Fruit fly (Drosophila melanogaster) whole organism, embryonic: ENCODE measurements around the gene Sap30.

Source experiments
- Antp ChIP-seq: fragments of 200-800 bp; sonication (Bioruptor generic); optimal IDR thresholded peaks from 3 replicates; lab custom pipeline; 2016; ENCODE audit warnings: missing biosample characterization, missing genetic modification characterization
- Atf-2 ChIP-seq: fragments of 200-800 bp; sonication (Bioruptor generic); optimal IDR thresholded peaks from 2 replicates; lab custom pipeline; 2016; ENCODE audit warnings: missing biosample characterization, missing genetic modification characterization
- CG10366 ChIP-seq: fragments of 200-800 bp; sonication (Bioruptor generic); IDR thresholded peaks from 2 replicates; pipeline ENCODE4 v1.3.6; 2022; ENCODE audit warnings: missing biosample characterization, missing genetic modification characterization
- CG12155 ChIP-seq: fragments of 200-800 bp; sonication (Bioruptor generic); optimal IDR thresholded peaks from 3 replicates; lab custom pipeline; 2016; ENCODE audit warnings: missing biosample characterization, missing genetic modification characterization
- CG13624 ChIP-seq: fragments of 200-800 bp; sonication (Bioruptor generic); optimal IDR thresholded peaks from 2 replicates; lab custom pipeline; 2016; ENCODE audit warnings: missing biosample characterization, missing genetic modification characterization
- CG15011 ChIP-seq: fragments of 200-800 bp; sonication (Bioruptor generic); optimal IDR thresholded peaks from 3 replicates; lab custom pipeline; 2018; ENCODE audit warnings: missing biosample characterization, mild to moderate bottlenecking, missing genetic modification characterization
- CG31224 ChIP-seq: fragments of 200-800 bp; sonication (Bioruptor generic); IDR thresholded peaks from 2 replicates; pipeline ENCODE4 v1.3.6; 2022; ENCODE audit warnings: missing biosample characterization, missing genetic modification characterization
- CG31441 ChIP-seq: fragments of 200-800 bp; sonication (Bioruptor generic); IDR thresholded peaks from 2 replicates; pipeline ENCODE4 v1.3.6; 2022; ENCODE audit warnings: missing biosample characterization, missing genetic modification characterization
- CG32532 ChIP-seq: fragments of 200-800 bp; sonication (Bioruptor generic); IDR thresholded peaks from 2 replicates; pipeline ENCODE4 v1.3.6; 2022; ENCODE audit warnings: missing biosample characterization, missing genetic modification characterization
- CG5180 ChIP-seq: fragments of 200-800 bp; sonication (Bioruptor generic); optimal IDR thresholded peaks from 3 replicates; lab custom pipeline; 2017; ENCODE audit warnings: missing biosample characterization, missing genetic modification characterization, mild to moderate bottlenecking, moderate library complexity, missing genetic modification reagents
- CG6683 ChIP-seq: fragments of 200-800 bp; sonication (Bioruptor generic); optimal IDR thresholded peaks from 2 replicates; lab custom pipeline; 2017; ENCODE audit warnings: missing biosample characterization, mild to moderate bottlenecking, missing genetic modification characterization, missing genetic modification reagents
- CG7745 ChIP-seq: fragments of 200-800 bp; sonication (Bioruptor generic); optimal IDR thresholded peaks from 2 replicates; lab custom pipeline; 2018; ENCODE audit warnings: missing biosample characterization, mild to moderate bottlenecking, missing genetic modification characterization, moderate library complexity
- CG7786 ChIP-seq: fragments of 200-800 bp; sonication (Bioruptor generic); optimal IDR thresholded peaks from 2 replicates; lab custom pipeline; 2016; ENCODE audit warnings: missing biosample characterization, missing genetic modification characterization
- CG8290 ChIP-seq, 3 experiments: fragments of 200-800 bp; sonication (Bioruptor generic); optimal IDR thresholded peaks; 2 replicates each; lab custom pipeline; 2016 to 2019; ENCODE audit warnings: missing biosample characterization in 3 of 3, missing genetic modification characterization in 3 of 3, mild to moderate bottlenecking in 2 of 3, moderate library complexity in 1 of 3
- CG8388 ChIP-seq: fragments of 200-800 bp; sonication (Bioruptor generic); optimal IDR thresholded peaks from 2 replicates; lab custom pipeline; 2019; ENCODE audit warnings: missing biosample characterization, mild to moderate bottlenecking, missing genetic modification characterization, moderate library complexity
- CrebB ChIP-seq: fragments of 200-800 bp; sonication (Bioruptor generic); optimal IDR thresholded peaks from 3 replicates; lab custom pipeline; 2018; ENCODE audit warnings: missing biosample characterization, mild to moderate bottlenecking, missing genetic modification characterization
- ERR ChIP-seq: fragments of 200-800 bp; sonication (Bioruptor generic); optimal IDR thresholded peaks from 2 replicates; lab custom pipeline; 2016; ENCODE audit warnings: missing biosample characterization, missing genetic modification characterization
- HLHmδ ChIP-seq: fragments of 200-800 bp; sonication (Bioruptor generic); optimal IDR thresholded peaks from 2 replicates; lab custom pipeline; 2018; ENCODE audit warnings: missing biosample characterization, mild to moderate bottlenecking, missing genetic modification characterization, moderate library complexity
- HmgZ ChIP-seq: fragments of 200-800 bp; sonication (Bioruptor generic); optimal IDR thresholded peaks from 2 replicates; lab custom pipeline; 2018; ENCODE audit warnings: missing biosample characterization, mild to moderate bottlenecking, missing genetic modification characterization
- Hmr ChIP-seq: fragments of 200-800 bp; sonication (Bioruptor generic); optimal IDR thresholded peaks from 3 replicates; lab custom pipeline; 2017; ENCODE audit warnings: mild to moderate bottlenecking, missing biosample characterization, missing genetic modification reagents, missing genetic modification characterization
- Hr51 ChIP-seq, 2 experiments: fragments of 200-800 bp; sonication (Bioruptor generic); optimal IDR thresholded peaks; 2 replicates in 1 of 2; 3 replicates in 1 of 2; lab custom pipeline; 2016 to 2018; ENCODE audit warnings: missing biosample characterization in 2 of 2, missing genetic modification characterization in 2 of 2, mild to moderate bottlenecking in 1 of 2, moderate library complexity in 1 of 2
- Mad ChIP-seq: fragments of 200-800 bp; sonication (Bioruptor generic); optimal IDR thresholded peaks from 2 replicates; lab custom pipeline; 2016; ENCODE audit warnings: missing biosample characterization, missing genetic modification characterization
- NC2α ChIP-seq: fragments of 200-800 bp; sonication (Bioruptor generic); optimal IDR thresholded peaks from 2 replicates; lab custom pipeline; 2016; ENCODE audit warnings: missing biosample characterization, missing genetic modification characterization
- NK7.1 ChIP-seq: fragments of 200-800 bp; sonication (Bioruptor generic); optimal IDR thresholded peaks from 3 replicates; lab custom pipeline; 2016; ENCODE audit warnings: missing biosample characterization, missing genetic modification characterization
- Six4 ChIP-seq: fragments of 200-800 bp; sonication (Bioruptor generic); optimal IDR thresholded peaks from 2 replicates; lab custom pipeline; 2016; ENCODE audit warnings: missing biosample characterization, missing genetic modification characterization
- Vsx1 ChIP-seq: fragments of 200-800 bp; sonication (Bioruptor generic); optimal IDR thresholded peaks from 2 replicates; lab custom pipeline; 2017; ENCODE audit warnings: missing biosample characterization, mild to moderate bottlenecking, missing genetic modification characterization, missing genetic modification reagents
- abd-A ChIP-seq: fragments of 200-800 bp; sonication (Bioruptor generic); optimal IDR thresholded peaks from 3 replicates; lab custom pipeline; 2019; ENCODE audit warnings: missing biosample characterization, mild to moderate bottlenecking, missing genetic modification characterization, moderate library complexity
- al ChIP-seq: fragments of 200-800 bp; sonication (Bioruptor generic); IDR thresholded peaks from 2 replicates; pipeline ENCODE4 v1.3.6; 2022; ENCODE audit warnings: missing biosample characterization, missing genetic modification characterization
- aop ChIP-seq: fragments of 200-800 bp; sonication (Bioruptor generic); IDR thresholded peaks from 2 replicates; pipeline ENCODE4 v1.3.6; 2022; ENCODE audit warnings: missing biosample characterization, missing genetic modification characterization
- bab2 ChIP-seq: fragments of 200-800 bp; sonication (Bioruptor generic); optimal IDR thresholded peaks from 2 replicates; lab custom pipeline; 2016; ENCODE audit warnings: missing biosample characterization, missing genetic modification characterization
- dmrt99B ChIP-seq: fragments of 200-800 bp; sonication (Bioruptor generic); optimal IDR thresholded peaks from 2 replicates; lab custom pipeline; 2018; ENCODE audit warnings: missing biosample characterization, mild to moderate bottlenecking, missing genetic modification characterization, moderate library complexity
- fru ChIP-seq: fragments of >200 bp; optimal IDR thresholded peaks from 2 replicates; lab custom pipeline; 2017
- jing ChIP-seq: fragments of 200-800 bp; sonication (Bioruptor generic); optimal IDR thresholded peaks from 2 replicates; lab custom pipeline; 2018; ENCODE audit warnings: missing biosample characterization, mild to moderate bottlenecking, missing genetic modification characterization
- jumu ChIP-seq: fragments of 200-800 bp; sonication (Bioruptor generic); optimal IDR thresholded peaks from 3 replicates; lab custom pipeline; 2016; ENCODE audit warnings: missing biosample characterization, missing genetic modification characterization
- lab ChIP-seq: fragments of 200-800 bp; sonication (Bioruptor generic); optimal IDR thresholded peaks from 3 replicates; lab custom pipeline; 2017; ENCODE audit warnings: missing biosample characterization, missing genetic modification characterization, mild to moderate bottlenecking, moderate library complexity, missing genetic modification reagents
- maf-S ChIP-seq: fragments of 200-800 bp; sonication (Bioruptor generic); optimal IDR thresholded peaks from 2 replicates; lab custom pipeline; 2016; ENCODE audit warnings: missing biosample characterization, missing genetic modification characterization
- mirr ChIP-seq: fragments of 200-800 bp; sonication (Bioruptor generic); optimal IDR thresholded peaks from 3 replicates; lab custom pipeline; 2018; ENCODE audit warnings: missing biosample characterization, mild to moderate bottlenecking, missing genetic modification characterization
- nerfin-1 ChIP-seq: fragments of 200-800 bp; sonication (Bioruptor generic); optimal IDR thresholded peaks from 3 replicates; lab custom pipeline; 2019; ENCODE audit warnings: missing biosample characterization, mild to moderate bottlenecking, missing genetic modification characterization, moderate library complexity
- nmo ChIP-seq: fragments of 200-800 bp; sonication (Bioruptor generic); optimal IDR thresholded peaks from 2 replicates; lab custom pipeline; 2018; ENCODE audit warnings: missing biosample characterization, mild to moderate bottlenecking, missing genetic modification characterization, moderate library complexity
- peb ChIP-seq: fragments of 200-800 bp; sonication (Bioruptor generic); IDR thresholded peaks from 2 replicates; pipeline ENCODE4 v1.3.6; 2022; ENCODE audit warnings: missing biosample characterization, missing genetic modification characterization
- pfk ChIP-seq: fragments of 200-800 bp; sonication (Bioruptor generic); optimal IDR thresholded peaks from 2 replicates; lab custom pipeline; 2018; ENCODE audit warnings: missing biosample characterization, mild to moderate bottlenecking, missing genetic modification characterization, moderate library complexity
- prd ChIP-seq, 3 experiments: fragments of >200 bp in 2 of 3; fragments of 200-800 bp in 1 of 3; sonication (Bioruptor generic) in 1 of 3; optimal IDR thresholded peaks in 2 of 3; IDR thresholded peaks in 1 of 3; 2 replicates in 2 of 3; 3 replicates in 1 of 3; pipeline versions ENCODE4 v1.3.6 to Lab custom; 2017 to 2022; ENCODE audit warnings: missing biosample characterization in 1 of 3, missing genetic modification characterization in 1 of 3
- ranshi ChIP-seq: fragments of 200-800 bp; sonication (Bioruptor generic); IDR thresholded peaks from 2 replicates; pipeline ENCODE4 v1.3.6; 2022; ENCODE audit warnings: missing biosample characterization, missing genetic modification characterization
- schlank ChIP-seq: fragments of 200-800 bp; sonication (Bioruptor generic); optimal IDR thresholded peaks from 2 replicates; lab custom pipeline; 2018; ENCODE audit warnings: missing biosample characterization, mild to moderate bottlenecking, missing genetic modification characterization
- tgo ChIP-seq: fragments of 200-800 bp; sonication (Bioruptor generic); IDR thresholded peaks from 3 replicates; pipeline ENCODE4 v1.3.6; 2022; ENCODE audit warnings: missing biosample characterization, missing genetic modification characterization
- trem ChIP-seq: fragments of 200-800 bp; optimal IDR thresholded peaks from 3 replicates; lab custom pipeline; 2019; ENCODE audit warnings: missing biosample characterization, mild to moderate bottlenecking, missing genetic modification characterization, moderate library complexity
- trh ChIP-seq: fragments of 200-800 bp; sonication (Bioruptor generic); optimal IDR thresholded peaks from 2 replicates; lab custom pipeline; 2016; ENCODE audit warnings: missing biosample characterization, missing genetic modification characterization
- tx ChIP-seq: fragments of 200-800 bp; sonication (Bioruptor generic); optimal IDR thresholded peaks from 2 replicates; lab custom pipeline; 2016; ENCODE audit warnings: missing biosample characterization, missing genetic modification characterization
- wdn ChIP-seq: fragments of 200-800 bp; sonication (Bioruptor generic); IDR thresholded peaks from 2 replicates; pipeline ENCODE4 v1.3.6; 2022; ENCODE audit warnings: missing biosample characterization, missing genetic modification characterization

The Sap30 gene

DNA sequence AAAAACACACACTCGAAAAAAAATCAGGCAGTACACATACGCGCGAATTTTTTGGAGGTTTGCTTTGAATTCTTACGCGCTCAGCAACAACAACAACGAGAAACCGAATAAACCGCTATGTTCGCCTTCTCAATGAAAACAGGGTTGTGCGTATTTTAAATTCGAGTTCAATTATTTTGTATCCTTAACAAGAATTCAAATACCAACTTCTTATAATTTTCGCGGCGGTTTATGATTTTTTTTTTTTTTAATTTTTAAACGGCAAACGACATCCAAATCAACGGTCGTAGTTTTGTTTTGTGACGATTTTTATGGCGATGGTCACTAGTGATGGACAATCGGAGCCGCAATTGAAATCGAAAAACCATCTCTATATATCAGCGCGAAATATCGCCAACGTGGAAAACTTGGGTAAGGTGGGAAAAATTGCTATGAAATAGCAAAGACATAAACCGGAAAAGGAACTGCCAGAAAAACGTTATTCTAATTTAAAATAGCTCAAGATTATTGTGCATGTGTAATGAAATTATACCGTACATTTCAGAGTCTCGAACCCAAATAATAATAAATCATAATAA lies 35.4 kb upstream of the Sap30 start, which contains the start of gene goe (continued):
- TF ChIP-seq CG8388 (GFP tag; lab: Kevin White, UChicago) (peak; percentile 64), HLHmδ (GFP tag; lab: Kevin White, UChicago) (no peak), al (GFP tag; lab: Robert Waterston, UW) (peak; percentile 78), tgo (GFP tag; lab: Robert Waterston, UW) (peak; percentile 63), nerfin-1 (no peak), abd-A (no peak), mirr (peak; percentile 70), schlank (tag; lab: Kevin White, UChicago) (peak; percentile 86), prd (optimal IDR thresholded peaks at IDR 0.05; lab: Kevin White, UChicago) (no peak), prd (GFP tag; IDR thresholded peaks at IDR 0.05; lab: Robert Waterston, UW) (peak; percentile 73), nmo (peak; percentile 76), Mad (GFP tag; lab: Kevin White, UChicago) (peak; percentile 89), CG13624 (GFP tag; lab: Kevin White, UChicago) (peak; percentile 92), bab2 (GFP tag; lab: Kevin White, UChicago) (peak; percentile 81), fru (no peak), Vsx1 (GFP tag; lab: Kevin White, UChicago) (peak; percentile 80), CG10366 (peak; percentile 75), maf-S (GFP tag; lab: Kevin White, UChicago) (peak; percentile 90), CG7786 (peak; percentile 80), CG31441 (GFP tag; lab: Robert Waterston, UW) (0 out of 2 replicates have a peak, but pooled peaks have one; percentile 32), dmrt99B (tag; lab: Kevin White, UChicago) (peak; percentile 24), ERR (GFP tag; lab: Kevin White, UChicago) (peak; percentile 77), CG6683 (GFP tag; lab: Kevin White, UChicago) (peak; percentile 56), pfk (GFP tag; lab: Kevin White, UChicago) (peak; percentile 49), NK7.1 (GFP tag; lab: Kevin White, UChicago) (peak; percentile 70), CG5180 (GFP tag; lab: Kevin White, UChicago) (no peak), trem (peak; percentile 96), peb (GFP tag; lab: Robert Waterston, UW) (no peak), CrebB (tag; lab: Kevin White, UChicago) (peak; percentile 83), aop (GFP tag; lab: Robert Waterston, UW) (0 out of 2 replicates have a peak, but pooled peaks have one; percentile 30), jumu (GFP tag; lab: Kevin White, UChicago) (peak; percentile 84), CG7745 (tag; lab: Kevin White, UChicago) (no peak), HmgZ (tag; lab: Kevin White, UChicago) (peak; percentile 88), lab (GFP tag; lab: Kevin White, UChicago) (peak; percentile 84), CG31224 (GFP tag; lab: Robert Waterston, UW) (peak; percentile 69), Hr51 (GFP tag; optimal IDR thresholded peaks at IDR 0.05; lab: Kevin White, UChicago) (peak; percentile 61 to 87), Six4 (peak; percentile 40), CG32532 (peak; percentile 88), trh (GFP tag; lab: Kevin White, UChicago) (peak; percentile 72), Hmr (GFP tag; lab: Kevin White, UChicago) (peak; percentile 97), wdn (GFP tag; lab: Robert Waterston, UW) (peak; percentile 62), jing (GFP tag; lab: Kevin White, UChicago) (peak; percentile 2), Antp (GFP tag; lab: Kevin White, UChicago) (peak; percentile 84), NC2α (GFP tag; lab: Kevin White, UChicago) (peak; percentile 56), CG15011 (peak; percentile 62), Atf-2 (GFP tag; lab: Kevin White, UChicago) (peak; percentile 76), ranshi (GFP tag; lab: Robert Waterston, UW) (peak; percentile 68), CG8290 (GFP tag; optimal IDR thresholded peaks at IDR 0.05; lab: Kevin White, UChicago) (peak; percentile 83), CG8290 (tag; optimal IDR thresholded peaks at IDR 0.05; lab: Kevin White, UChicago) (peak in 1 of 2 experiments; percentile 90), tx (peak; percentile 73), CG12155 (peak; percentile 79)
